Worm (Caenorhabditis elegans) whole organism, young adult: ENCODE data around the gene srw-73.

Source experiments
- B0336.3 ChIP-seq: fragments of 200-800 bp; sonication (Bioruptor generic); IDR thresholded peaks from 2 replicates; pipeline ENCODE4 v1.3.6; 2022; ENCODE audit warnings: missing genetic modification characterization, missing compliant biosample characterization
- C06A6.2 ChIP-seq: fragments of 200-800 bp; sonication (Bioruptor generic); conservative IDR thresholded peaks from 2 replicates; pipeline ENCODE4 v1.3.6; 2022; ENCODE audit warnings: missing genetic modification characterization, missing compliant biosample characterization
- D2030.7 ChIP-seq: fragments of 200-800 bp; sonication (Bioruptor generic); IDR thresholded peaks from 2 replicates; pipeline ENCODE4 v1.3.6; 2022; ENCODE audit warnings: missing genetic modification reagents, missing genetic modification characterization, missing compliant biosample characterization
- F49E8.2 ChIP-seq: sonication (generic microtip); optimal IDR thresholded peaks from 3 replicates; lab custom pipeline; 2017; ENCODE audit warnings: missing genetic modification characterization, mild to moderate bottlenecking, missing compliant biosample characterization, antibody characterized with exemption, moderate library complexity; ENCODE audit not compliant: insufficient read depth
- Y53F4B.3 ChIP-seq: fragments of 200-800 bp; sonication (Bioruptor generic); IDR thresholded peaks from 2 replicates; pipeline ENCODE4 v1.3.6; 2022; ENCODE audit warnings: missing genetic modification reagents, missing genetic modification characterization, missing compliant biosample characterization
- Y79H2A.3 ChIP-seq: fragments of 200-800 bp; sonication (Bioruptor generic); conservative IDR thresholded peaks from 2 replicates; pipeline ENCODE4 v1.3.6; 2022; ENCODE audit warnings: missing genetic modification reagents, missing genetic modification characterization, missing compliant biosample characterization
- akir-1 ChIP-seq: fragments of 200-800 bp; sonication (Bioruptor generic); optimal IDR thresholded peaks from 2 replicates; lab custom pipeline; 2018; ENCODE audit warnings: mild to moderate bottlenecking, missing genetic modification characterization, moderate library complexity, missing compliant biosample characterization
- ama-1 ChIP-seq, 3 experiments: fragments of 150-350 bp in 1 of 3; sonication (generic microtip) in 2 of 3; optimal IDR thresholded peaks; 2 replicates each; lab custom pipeline; 2014 to 2018; ENCODE audit warnings: missing biosample characterization in 2 of 3, missing genetic modification characterization in 2 of 3, missing genetic modification reagents in 2 of 3
- atf-7 ChIP-seq: sonication (generic microtip); optimal IDR thresholded peaks from 2 replicates; lab custom pipeline; 2017; ENCODE audit warnings: mild to moderate bottlenecking, missing genetic modification characterization, missing compliant biosample characterization
- attf-5 ChIP-seq: fragments of 200-800 bp; sonication (Bioruptor generic); optimal IDR thresholded peaks from 2 replicates; lab custom pipeline; 2018; ENCODE audit warnings: mild to moderate bottlenecking, missing genetic modification characterization, missing compliant biosample characterization
- attf-6 ChIP-seq: fragments of 200-800 bp; sonication (Bioruptor generic); IDR thresholded peaks from 2 replicates; pipeline ENCODE4 v1.3.6; 2022; ENCODE audit warnings: missing genetic modification reagents, missing genetic modification characterization, missing compliant biosample characterization
- ceh-40 ChIP-seq: fragments of 200-800 bp; sonication (Bioruptor generic); IDR thresholded peaks from 2 replicates; pipeline ENCODE4 v1.3.6; 2022; ENCODE audit warnings: missing genetic modification characterization, missing compliant biosample characterization
- ceh-91 ChIP-seq: fragments of 200-800 bp; sonication (Bioruptor generic); IDR thresholded peaks from 2 replicates; pipeline ENCODE4 v1.3.6; 2022; ENCODE audit warnings: missing genetic modification reagents, missing genetic modification characterization, missing compliant biosample characterization
- chd-7 ChIP-seq: sonication (generic microtip); optimal IDR thresholded peaks from 2 replicates; lab custom pipeline; 2016; ENCODE audit warnings: mild to moderate bottlenecking, missing genetic modification characterization, moderate library complexity, missing compliant biosample characterization
- hlh-26 ChIP-seq: fragments of 200-800 bp; sonication (Bioruptor generic); conservative IDR thresholded peaks from 2 replicates; pipeline ENCODE4 v1.3.6; 2022; ENCODE audit warnings: missing genetic modification reagents, missing genetic modification characterization, missing compliant biosample characterization
- hmg-1.2 ChIP-seq: fragments of 200-800 bp; sonication (Bioruptor generic); IDR thresholded peaks from 2 replicates; pipeline ENCODE4 v1.3.6; 2022; ENCODE audit warnings: missing genetic modification reagents, missing genetic modification characterization, missing compliant biosample characterization
- hmg-20 ChIP-seq: fragments of 200-800 bp; sonication (Bioruptor generic); IDR thresholded peaks from 2 replicates; pipeline ENCODE4 v1.3.6; 2022; ENCODE audit warnings: missing genetic modification reagents, missing genetic modification characterization, missing compliant biosample characterization
- lag-1 ChIP-seq: fragments of 200-800 bp; sonication (Bioruptor generic); IDR thresholded peaks from 2 replicates; pipeline ENCODE4 v1.3.6; 2022; ENCODE audit warnings: missing genetic modification reagents, missing genetic modification characterization, missing compliant biosample characterization
- lsl-1 ChIP-seq: fragments of 200-800 bp; sonication (Bioruptor generic); optimal IDR thresholded peaks from 2 replicates; lab custom pipeline; 2018; ENCODE audit warnings: mild to moderate bottlenecking, missing genetic modification characterization, moderate library complexity, missing compliant biosample characterization
- madf-3 ChIP-seq: fragments of 200-800 bp; sonication (Bioruptor generic); IDR thresholded peaks from 2 replicates; pipeline ENCODE4 v1.3.6; 2022; ENCODE audit warnings: missing genetic modification reagents, missing genetic modification characterization, missing compliant biosample characterization
- madf-8 ChIP-seq: fragments of 200-800 bp; sonication (Bioruptor generic); conservative IDR thresholded peaks from 2 replicates; pipeline ENCODE4 v1.3.6; 2022; ENCODE audit warnings: missing genetic modification reagents, missing genetic modification characterization, missing compliant biosample characterization
- mxl-1 ChIP-seq: sonication (generic microtip); optimal IDR thresholded peaks from 2 replicates; lab custom pipeline; 2016; ENCODE audit warnings: missing genetic modification characterization, missing compliant biosample characterization
- nhr-27 ChIP-seq: fragments of 200-800 bp; sonication (Bioruptor generic); optimal IDR thresholded peaks from 2 replicates; lab custom pipeline; 2018; ENCODE audit warnings: mild to moderate bottlenecking, missing genetic modification characterization, moderate library complexity, missing compliant biosample characterization
- nhr-90 ChIP-seq: sonication (generic microtip); optimal IDR thresholded peaks from 2 replicates; lab custom pipeline; 2016; ENCODE audit warnings: missing genotype, mild to moderate bottlenecking, missing genetic modification characterization, missing compliant biosample characterization
- sdz-38 ChIP-seq: sonication (generic microtip); optimal IDR thresholded peaks from 2 replicates; lab custom pipeline; 2016; ENCODE audit warnings: missing genotype, missing genetic modification characterization, missing compliant biosample characterization
- sea-2 ChIP-seq: fragments of 200-800 bp; sonication (Bioruptor generic); IDR thresholded peaks from 2 replicates; pipeline ENCODE4 v1.3.6; 2022; ENCODE audit warnings: missing genetic modification characterization, missing compliant biosample characterization
- snpc-1.3 ChIP-seq: sonication (generic microtip); optimal IDR thresholded peaks from 2 replicates; lab custom pipeline; 2017; ENCODE audit warnings: missing genetic modification characterization, mild to moderate bottlenecking, missing compliant biosample characterization, antibody characterized with exemption, moderate library complexity, missing genotype, missing genetic modification reagents; ENCODE audit not compliant: insufficient read depth
- snpc-3.4 ChIP-seq: sonication (generic microtip); optimal IDR thresholded peaks from 2 replicates; lab custom pipeline; 2017; ENCODE audit warnings: missing genetic modification characterization, mild to moderate bottlenecking, missing compliant biosample characterization, antibody characterized with exemption, moderate library complexity, missing genotype, missing genetic modification reagents
- snpc-4 ChIP-seq, 5 experiments: fragments of 150-350 bp in 1 of 5; sonication (generic microtip) in 4 of 5; optimal IDR thresholded peaks; 2 replicates each; lab custom pipeline; 2014 to 2018; ENCODE audit warnings: missing genetic modification characterization in 5 of 5, missing biosample characterization in 3 of 5, antibody characterized with exemption in 2 of 5, mild to moderate bottlenecking in 2 of 5, missing compliant biosample characterization in 2 of 5, missing genotype in 2 of 5, moderate library complexity in 2 of 5, missing genetic modification reagents in 1 of 5
- tbp1 ChIP-seq: fragments of 200-800 bp; sonication (Bioruptor generic); optimal IDR thresholded peaks from 2 replicates; lab custom pipeline; 2018; ENCODE audit warnings: mild to moderate bottlenecking, missing genetic modification characterization, missing compliant biosample characterization
- zim-3 ChIP-seq: sonication (generic microtip); optimal IDR thresholded peaks from 2 replicates; lab custom pipeline; 2017; ENCODE audit warnings: mild to moderate bottlenecking, missing genetic modification characterization, moderate library complexity, missing compliant biosample characterization
- ztf-22 ChIP-seq: fragments of 200-800 bp; sonication (Bioruptor generic); optimal IDR thresholded peaks from 2 replicates; lab custom pipeline; 2018; ENCODE audit warnings: mild to moderate bottlenecking, missing genetic modification characterization, moderate library complexity, missing compliant biosample characterization
- ztf-25 ChIP-seq: fragments of 200-800 bp; sonication (Bioruptor generic); IDR thresholded peaks from 2 replicates; pipeline ENCODE4 v1.3.6; 2022; ENCODE audit warnings: missing genetic modification reagents, missing genetic modification characterization, missing compliant biosample characterization
- ztf-28 ChIP-seq: fragments of 200-800 bp; sonication (Bioruptor generic); IDR thresholded peaks from 2 replicates; pipeline ENCODE4 v1.3.6; 2022; ENCODE audit warnings: missing genetic modification reagents, missing genetic modification characterization, missing compliant biosample characterization

The srw-73 gene

DNA sequence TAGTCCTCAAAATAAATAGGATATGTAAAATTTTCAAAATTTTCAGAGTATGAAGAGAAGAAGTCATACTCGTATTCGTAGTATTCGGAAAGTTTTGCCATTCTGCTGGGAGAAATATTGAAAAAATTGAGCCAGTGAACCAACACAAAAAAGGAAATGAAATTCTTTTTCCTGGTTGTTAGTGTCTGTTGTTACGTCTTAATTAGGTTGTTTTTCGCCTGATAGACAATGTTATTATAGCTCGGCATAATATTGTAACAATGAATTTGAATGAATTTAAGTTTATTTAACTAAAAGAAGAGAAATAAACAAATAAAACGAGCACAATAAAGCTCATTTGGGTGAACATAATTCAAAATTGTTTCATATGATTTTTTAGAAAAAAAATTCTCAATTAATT, at the start of gene srw-73:
Gene srw-73 (minus strand): TSS at position 101 of the 400 bp plus-strand sequence.
- no peak for TF ChIP-seq hlh-26 (GFP tag; lab: Robert Waterston, UW)
- no peak for TF ChIP-seq attf-6 (GFP tag; lab: Robert Waterston, UW)
- no peak for TF ChIP-seq ceh-91 (GFP tag; lab: Robert Waterston, UW)
- no peak for TF ChIP-seq ztf-28 (GFP tag; lab: Robert Waterston, UW)
- no peak for TF ChIP-seq mxl-1 (tag; lab: Kevin White, UChicago)
- TF ChIP-seq sea-2: no peak
- TF ChIP-seq madf-8 (GFP tag; lab: Robert Waterston, UW): no peak
- TF ChIP-seq zim-3 (tag; lab: Kevin White, UChicago): no peak
- TF ChIP-seq B0336.3: no peak
- no peak for TF ChIP-seq snpc-3.4
- TF ChIP-seq sdz-38: no peak
- TF ChIP-seq, all 124 proteins: peak for 0

DNA sequence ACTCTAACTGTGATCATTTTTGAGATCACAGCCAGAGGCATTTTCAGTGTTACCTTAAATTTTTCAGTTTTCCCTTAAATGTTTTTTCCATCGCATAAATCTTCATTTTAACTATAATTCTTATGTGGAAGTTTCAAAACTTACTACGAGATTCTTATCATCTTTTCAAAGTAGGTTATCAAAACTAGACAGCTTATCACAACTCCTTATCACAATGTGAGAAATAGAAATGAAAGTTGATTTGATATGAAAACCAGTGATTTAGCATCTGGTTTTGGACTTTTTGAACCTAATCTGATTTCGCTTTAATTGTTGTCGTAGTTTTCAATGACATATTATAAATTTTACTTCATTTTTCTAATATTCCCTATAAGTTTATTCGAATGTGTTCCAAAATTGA, 47.6 kb upstream of the srw-73 start, which contains the start of gene mltn-11:
Gene mltn-11 (plus strand): TSS at position 276 of the 400 bp plus-strand sequence.
- TF ChIP-seq D2030.7: no peak
- no peak for TF ChIP-seq zim-3 (tag; lab: Kevin White, UChicago)
- TF ChIP-seq C06A6.2: no peak
- no peak for TF ChIP-seq hmg-20 (GFP tag; lab: Robert Waterston, UW)
- no peak for TF ChIP-seq tbp1 (GFP tag; lab: Kevin White, UChicago)
- TF ChIP-seq Y53F4B.3 (GFP tag; lab: Robert Waterston, UW): no peak
- TF ChIP-seq snpc-4 (GFP tag; optimal IDR thresholded peaks at IDR 0.05; lab: Kevin White, UChicago): no peak
- no peak for TF ChIP-seq snpc-4 (tag; optimal IDR thresholded peaks at IDR 0.05; lab: Kevin White, UChicago)
- TF ChIP-seq, all 124 proteins: peak for 0

DNA sequence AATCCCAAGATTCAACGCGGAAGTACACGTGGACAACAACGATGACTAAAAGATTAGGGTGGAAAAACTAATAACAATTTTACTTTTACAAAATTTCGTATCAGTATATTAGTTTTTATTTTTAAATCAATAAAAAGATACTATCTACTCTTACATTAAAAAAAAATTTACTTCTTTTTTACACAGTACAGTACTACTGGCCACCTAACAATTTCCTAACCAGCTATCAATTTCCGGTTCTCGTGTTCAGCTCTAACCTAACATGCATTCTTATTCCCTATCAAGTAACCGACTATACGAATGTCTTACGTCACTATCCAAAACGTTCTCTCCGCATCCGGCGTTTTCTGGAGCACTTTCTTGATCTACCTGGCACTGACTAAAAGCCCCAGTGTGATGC, 41.3 kb upstream of the srw-73 start, which contains the start of gene srd-21:
Gene srd-21 (plus strand): TSS at position 301 of the 400 bp plus-strand sequence.
- TF ChIP-seq nhr-27: no peak
- no peak for TF ChIP-seq chd-7
- TF ChIP-seq nhr-90: no peak
- TF ChIP-seq zim-3 (tag; lab: Kevin White, UChicago): no peak
- TF ChIP-seq F49E8.2 (tag; lab: Kevin White, UChicago): no peak
- no peak for TF ChIP-seq ceh-40 (GFP tag; lab: Robert Waterston, UW)
- no peak for TF ChIP-seq C06A6.2
- TF ChIP-seq atf-7 (tag; lab: Kevin White, UChicago): no peak
- TF ChIP-seq madf-3 (GFP tag; lab: Robert Waterston, UW): no peak
- TF ChIP-seq hmg-20 (GFP tag; lab: Robert Waterston, UW): no peak
- no peak for TF ChIP-seq mxl-1 (tag; lab: Kevin White, UChicago)
- TF ChIP-seq attf-5 (GFP tag; lab: Kevin White, UChicago): no peak

DNA sequence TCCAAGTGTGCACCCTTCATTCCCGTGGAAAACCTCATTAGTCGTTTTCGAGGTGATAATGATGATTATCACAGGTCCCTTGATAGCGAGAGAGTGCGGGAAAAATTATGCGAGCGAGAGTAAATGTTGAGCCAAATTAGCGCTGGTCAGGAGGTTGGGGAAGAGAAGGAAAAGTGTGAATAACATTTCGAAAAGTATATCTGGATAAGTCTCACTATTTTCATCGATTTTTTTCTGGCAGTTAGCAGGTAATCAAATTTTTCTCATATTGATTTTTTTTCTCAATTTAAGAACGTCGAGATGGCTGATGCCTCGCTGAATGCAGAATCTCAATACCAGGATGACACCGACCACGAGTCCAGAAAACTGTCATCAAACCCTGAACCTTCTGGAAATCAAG, 40.7 kb upstream of the srw-73 start, which contains the start of gene W06G6.2:
Gene W06G6.2 (plus strand): TSS at position 301 of the 400 bp plus-strand sequence.
- TF ChIP-seq F49E8.2 (tag; lab: Kevin White, UChicago): no peak
- TF ChIP-seq lag-1 (GFP tag; lab: Robert Waterston, UW): no peak
- no peak for TF ChIP-seq ztf-22 (GFP tag; lab: Kevin White, UChicago)
- TF ChIP-seq attf-6 (GFP tag; lab: Robert Waterston, UW): no peak
- no peak for TF ChIP-seq akir-1
- TF ChIP-seq snpc-1.3 (tag; lab: Kevin White, UChicago): no peak
- no peak for TF ChIP-seq hmg-20 (GFP tag; lab: Robert Waterston, UW)
- TF ChIP-seq ztf-25 (GFP tag; lab: Robert Waterston, UW): no peak
- no peak for TF ChIP-seq ama-1 (optimal IDR thresholded peaks at IDR 0.05; lab: Kevin White, UChicago)
- TF ChIP-seq ama-1 (GFP tag; optimal IDR thresholded peaks at IDR 0.05; lab: Kevin White, UChicago): no peak
- TF ChIP-seq hmg-1.2 (GFP tag; lab: Robert Waterston, UW): no peak
- TF ChIP-seq chd-7: no peak
- TF ChIP-seq Y79H2A.3 (GFP tag; lab: Robert Waterston, UW): no peak
- TF ChIP-seq lsl-1: no peak
